Fruit fly (Drosophila melanogaster) whole organism, prepupa: ENCODE measurements around the gene CG43689.

Experiments used
- CG11294 ChIP-seq: fragments of 200-800 bp; sonication (Bioruptor generic); IDR thresholded peaks from 2 replicates; pipeline ENCODE4 v1.3.6; 2022; ENCODE audit warnings: missing biosample characterization, missing genetic modification characterization
- CG16779 ChIP-seq: fragments of 200-800 bp; sonication (Bioruptor generic); optimal IDR thresholded peaks from 3 replicates; lab custom pipeline; 2017; ENCODE audit warnings: missing biosample characterization, mild to moderate bottlenecking, missing genetic modification characterization
- CG32006 ChIP-seq: fragments of 200-800 bp; sonication (Bioruptor generic); optimal IDR thresholded peaks from 3 replicates; lab custom pipeline; 2017; ENCODE audit warnings: missing biosample characterization, mild to moderate bottlenecking, missing genetic modification characterization
- Gug ChIP-seq: fragments of 200-800 bp; sonication (Bioruptor generic); IDR thresholded peaks from 2 replicates; pipeline ENCODE4 v1.3.6; 2022; ENCODE audit warnings: missing biosample characterization, missing genetic modification characterization
- OdsH ChIP-seq: fragments of 200-800 bp; sonication (Bioruptor generic); optimal IDR thresholded peaks from 3 replicates; lab custom pipeline; 2016; ENCODE audit warnings: missing biosample characterization, missing genetic modification characterization
- acj6 ChIP-seq: fragments of 200-800 bp; sonication (Bioruptor generic); optimal IDR thresholded peaks from 3 replicates; lab custom pipeline; 2016; ENCODE audit warnings: missing biosample characterization, missing genetic modification characterization
- dac ChIP-seq: fragments of 200-800 bp; sonication (Bioruptor generic); optimal IDR thresholded peaks from 2 replicates; lab custom pipeline; 2017; ENCODE audit warnings: missing biosample characterization, mild to moderate bottlenecking, missing genetic modification characterization
- esn ChIP-seq: fragments of 200-800 bp; sonication (Bioruptor generic); optimal IDR thresholded peaks from 2 replicates; lab custom pipeline; 2016; ENCODE audit warnings: missing biosample characterization, mild to moderate bottlenecking, missing genetic modification characterization, moderate library complexity

DNA sequence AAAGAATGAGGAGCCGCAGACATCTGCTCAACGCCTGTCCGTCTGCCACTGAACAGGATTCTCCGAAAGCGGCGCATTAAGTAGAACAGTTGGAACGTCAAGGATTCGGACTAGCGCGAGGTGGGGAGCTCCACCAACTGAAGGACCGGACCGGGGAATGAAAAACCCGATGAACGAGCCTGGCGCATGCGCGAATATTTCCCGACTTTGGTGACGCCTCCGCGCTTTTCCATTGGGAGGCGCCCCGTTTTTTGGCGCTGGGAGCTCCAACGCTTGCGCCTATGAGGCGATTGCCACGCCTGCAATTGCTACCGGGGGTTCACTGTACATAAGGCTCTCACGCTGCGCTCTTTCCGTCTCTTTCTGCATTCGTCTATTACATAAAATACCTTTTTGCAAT lies 14.0 kb upstream of the CG43689 start:
- TF ChIP-seq dac (GFP tag; lab: Kevin White, UChicago) (no peak), CG32006 (GFP tag; lab: Kevin White, UChicago) (no peak), Gug (GFP tag; lab: Robert Waterston, UW) (no peak), CG16779 (tag; lab: Kevin White, UChicago) (no peak), esn (GFP tag; lab: Kevin White, UChicago) (no peak), OdsH (GFP tag; lab: Kevin White, UChicago) (no peak), CG11294 (GFP tag; lab: Robert Waterston, UW) (no peak), acj6 (no peak)
